Worm (Caenorhabditis elegans): ENCODE data around the gene fbxb-52.

DNA sequence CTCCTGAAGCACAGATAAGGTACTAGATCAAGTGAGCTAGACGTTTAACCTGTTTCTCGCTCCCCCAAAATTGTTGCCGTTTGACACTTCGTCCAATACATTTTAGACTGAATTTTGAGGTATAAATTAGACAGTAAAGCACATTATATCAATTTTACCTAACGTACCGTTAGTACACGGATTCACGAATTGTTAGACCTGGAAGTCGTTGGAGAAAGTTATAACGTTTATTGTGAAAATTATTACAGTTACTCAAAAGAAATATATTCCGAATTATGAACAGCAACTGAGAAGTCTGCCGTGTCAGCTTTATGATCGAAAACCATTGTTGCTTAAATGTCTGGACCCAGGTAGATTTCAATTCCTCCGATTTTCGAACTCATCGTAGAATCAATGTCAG is 10.4 kb upstream of the fbxb-52 start:
- TF ChIP-seq snpc-4 (tag; optimal IDR thresholded peaks at IDR 0.05) (no peak), aly-2 (tag; optimal IDR thresholded peaks at IDR 0.05) (no peak), unc-98 (GFP tag; IDR thresholded peaks at IDR 0.05) (no peak), blmp-1 (tag; optimal IDR thresholded peaks at IDR 0.05) (no peak), efl-1 (optimal IDR thresholded peaks at IDR 0.05) (no peak), efl-1 (GFP tag; optimal IDR thresholded peaks at IDR 0.05 in 1 of 2) (peak in 1 of 2 experiments; percentile 91), ama-1 (optimal IDR thresholded peaks at IDR 0.05) (no peak), nhr-11 (tag; optimal IDR thresholded peaks at IDR 0.05) (no peak), sptf-1 (tag; optimal IDR thresholded peaks at IDR 0.05) (no peak), nhr-90 (tag; optimal IDR thresholded peaks at IDR 0.05; ENCODE audit: poor library complexity) (no peak), snu-23 (GFP tag; optimal IDR thresholded peaks at IDR 0.05) (no peak), pqm-1 (tag; optimal IDR thresholded peaks at IDR 0.05) (no peak), unc-130 (tag; optimal IDR thresholded peaks at IDR 0.05) (no peak)

Data from whole organism, L1 larva.